Fruit fly (Drosophila melanogaster) whole organism, embryonic: ENCODE measurements around the gene EMC10.
A peak's percentile ranks its signal among the peaks of the same experiment; 100 is the strongest.

Experiments
- Awh ChIP-seq: fragments of 200-800 bp; sonication (Bioruptor generic); IDR thresholded peaks from 2 replicates; pipeline ENCODE4, ENCODE4 v1.3.6; 2022; ENCODE audit warnings: missing biosample characterization, missing genetic modification characterization
- BEAF-32 ChIP-seq: fragments of 200-800 bp; sonication (Bioruptor generic); optimal IDR thresholded peaks from 3 replicates; lab custom pipeline; 2017; ENCODE audit warnings: missing biosample characterization, missing genetic modification characterization, mild to moderate bottlenecking, moderate library complexity, missing genetic modification reagents
- Bgb ChIP-seq: fragments of 200-800 bp; sonication (Bioruptor generic); IDR thresholded peaks from 2 replicates; pipeline ENCODE4 v1.3.6; 2022; ENCODE audit warnings: missing biosample characterization, missing genetic modification characterization; ENCODE audit not compliant: partially characterized antibody
- Blimp-1 ChIP-seq: fragments of 200-800 bp; sonication (Bioruptor generic); optimal IDR thresholded peaks from 3 replicates; lab custom pipeline; 2018; ENCODE audit warnings: missing biosample characterization, missing genetic modification characterization, mild to moderate bottlenecking, moderate library complexity, missing genetic modification reagents
- Bteb2 ChIP-seq: fragments of 200-800 bp; sonication (Bioruptor generic); optimal IDR thresholded peaks from 2 replicates; lab custom pipeline; 2016; ENCODE audit warnings: missing biosample characterization, missing genetic modification characterization
- CG11696 ChIP-seq: fragments of 200-800 bp; sonication (Bioruptor generic); IDR thresholded peaks from 2 replicates; pipeline ENCODE4 v1.3.6; 2022; ENCODE audit warnings: missing biosample characterization, missing genetic modification characterization
- CG12236 ChIP-seq: fragments of 200-800 bp; sonication (Bioruptor generic); optimal IDR thresholded peaks from 2 replicates; lab custom pipeline; 2016; ENCODE audit warnings: missing biosample characterization, missing genetic modification characterization
- CG12659 ChIP-seq: fragments of 200-800 bp; sonication (Bioruptor generic); optimal IDR thresholded peaks from 3 replicates; lab custom pipeline; 2017; ENCODE audit warnings: mild to moderate bottlenecking, missing biosample characterization, missing genetic modification reagents, missing genetic modification characterization
- CG13123 ChIP-seq: fragments of 200-800 bp; sonication (Bioruptor generic); optimal IDR thresholded peaks from 2 replicates; lab custom pipeline; 2016; ENCODE audit warnings: missing biosample characterization, missing genetic modification characterization
- CG13287 ChIP-seq: fragments of 200-800 bp; sonication (Bioruptor generic); IDR thresholded peaks from 2 replicates; pipeline ENCODE4 v1.3.6; 2022; ENCODE audit warnings: missing biosample characterization, missing genetic modification characterization; ENCODE audit not compliant: partially characterized antibody
- CG14860 ChIP-seq: fragments of 200-800 bp; sonication (Bioruptor generic); IDR thresholded peaks from 3 replicates; pipeline ENCODE4 v1.3.6; 2022; ENCODE audit warnings: missing biosample characterization, missing genetic modification characterization; ENCODE audit not compliant: partially characterized antibody
- CG16813 ChIP-seq: fragments of 200-800 bp; sonication (Bioruptor generic); IDR thresholded peaks from 3 replicates; pipeline ENCODE4 v1.3.6; 2022; ENCODE audit warnings: missing biosample characterization, missing genetic modification characterization; ENCODE audit not compliant: partially characterized antibody
- CG17186 ChIP-seq: fragments of 200-800 bp; sonication (Bioruptor generic); optimal IDR thresholded peaks from 3 replicates; lab custom pipeline; 2017; ENCODE audit warnings: missing biosample characterization, missing genetic modification reagents, missing genetic modification characterization
- CG17361 ChIP-seq: fragments of 200-800 bp; sonication (Bioruptor generic); IDR thresholded peaks from 3 replicates; pipeline ENCODE4 v1.3.6; 2022; ENCODE audit warnings: missing biosample characterization, missing genetic modification characterization
- CG2116 ChIP-seq: fragments of 200-800 bp; sonication (Bioruptor generic); optimal IDR thresholded peaks from 3 replicates; lab custom pipeline; 2018; ENCODE audit warnings: missing biosample characterization, mild to moderate bottlenecking, missing genetic modification characterization
- CG30020 ChIP-seq: fragments of 200-800 bp; optimal IDR thresholded peaks from 2 replicates; lab custom pipeline; 2019; ENCODE audit warnings: missing biosample characterization, mild to moderate bottlenecking, missing genetic modification characterization, moderate library complexity
- CG30403 ChIP-seq: fragments of 200-800 bp; sonication (Bioruptor generic); optimal IDR thresholded peaks from 3 replicates; lab custom pipeline; 2016; ENCODE audit warnings: missing biosample characterization, missing genetic modification characterization
- CG42726 ChIP-seq: fragments of 200-800 bp; sonication (Bioruptor generic); IDR thresholded peaks from 2 replicates; pipeline ENCODE4 v1.3.6; 2022; ENCODE audit warnings: missing biosample characterization, missing genetic modification characterization; ENCODE audit not compliant: partially characterized antibody
- CG4617 ChIP-seq: fragments of 200-800 bp; sonication (Bioruptor generic); optimal IDR thresholded peaks from 3 replicates; lab custom pipeline; 2016; ENCODE audit warnings: missing biosample characterization, missing genetic modification characterization, borderline replicate concordance
- CG6175 ChIP-seq: fragments of 200-800 bp; sonication (Bioruptor generic); IDR thresholded peaks from 3 replicates; pipeline ENCODE4 v1.3.6; 2022; ENCODE audit warnings: missing biosample characterization, missing genetic modification characterization
- CG7839 ChIP-seq: fragments of 200-800 bp; sonication (Bioruptor generic); optimal IDR thresholded peaks from 3 replicates; lab custom pipeline; 2018; ENCODE audit warnings: missing biosample characterization, mild to moderate bottlenecking, missing genetic modification characterization, moderate library complexity
- Dll ChIP-seq: fragments of 200-800 bp; sonication (Bioruptor generic); IDR thresholded peaks from 4 replicates; pipeline ENCODE4 v1.3.6; 2022; ENCODE audit warnings: missing biosample characterization, missing genetic modification characterization; ENCODE audit not compliant: partially characterized antibody
- Doc3 ChIP-seq: fragments of 200-800 bp; sonication (Bioruptor generic); IDR thresholded peaks from 3 replicates; pipeline ENCODE4 v1.3.6; 2022; ENCODE audit warnings: missing biosample characterization, missing genetic modification characterization; ENCODE audit not compliant: partially characterized antibody
- E2f2 ChIP-seq: fragments of 200-800 bp; sonication (Bioruptor generic); IDR thresholded peaks from 2 replicates; pipeline ENCODE4 v1.3.6; 2022; ENCODE audit warnings: missing biosample characterization, missing genetic modification characterization
- Hey ChIP-seq: fragments of 200-800 bp; sonication (Bioruptor generic); optimal IDR thresholded peaks from 3 replicates; lab custom pipeline; 2018; ENCODE audit warnings: missing biosample characterization, mild to moderate bottlenecking, missing genetic modification characterization
- Myb ChIP-seq: fragments of 200-800 bp; sonication (Bioruptor generic); optimal IDR thresholded peaks from 2 replicates; lab custom pipeline; 2016; ENCODE audit warnings: missing biosample characterization, missing genetic modification characterization
- Oaz ChIP-seq: fragments of 200-800 bp; sonication (Bioruptor generic); IDR thresholded peaks from 2 replicates; pipeline ENCODE4 v1.3.6; 2022; ENCODE audit warnings: missing biosample characterization, missing genetic modification characterization
- Scr ChIP-seq: fragments of 200-800 bp; sonication (Bioruptor generic); IDR thresholded peaks from 2 replicates; pipeline ENCODE4 v1.3.6; 2022; ENCODE audit warnings: missing biosample characterization, missing genetic modification characterization; ENCODE audit not compliant: partially characterized antibody
- Sin3A ChIP-seq: fragments of >200 bp; optimal IDR thresholded peaks from 2 replicates; lab custom pipeline; 2018
- Sry-δ ChIP-seq: fragments of 200-800 bp; sonication (Bioruptor generic); optimal IDR thresholded peaks from 2 replicates; lab custom pipeline; 2016; ENCODE audit warnings: missing biosample characterization, missing genetic modification characterization
- YL-1 ChIP-seq: fragments of 200-800 bp; sonication (Bioruptor generic); optimal IDR thresholded peaks from 3 replicates; lab custom pipeline; 2017; ENCODE audit warnings: missing biosample characterization, mild to moderate bottlenecking, missing genetic modification characterization
- ase ChIP-seq: fragments of 200-800 bp; sonication (Bioruptor generic); IDR thresholded peaks from 3 replicates; pipeline ENCODE4 v1.3.6; 2022; ENCODE audit warnings: missing biosample characterization, missing genetic modification characterization
- ato ChIP-seq: fragments of 200-800 bp; sonication (Bioruptor generic); IDR thresholded peaks from 2 replicates; pipeline ENCODE4 v1.3.6; 2022; ENCODE audit warnings: missing biosample characterization, missing genetic modification characterization; ENCODE audit not compliant: partially characterized antibody
- az2 ChIP-seq: fragments of 200-800 bp; sonication (Bioruptor generic); optimal IDR thresholded peaks from 3 replicates; lab custom pipeline; 2016; ENCODE audit warnings: missing biosample characterization, missing genetic modification characterization
- chinmo ChIP-seq: fragments of 200-800 bp; sonication (Bioruptor generic); IDR thresholded peaks from 4 replicates; pipeline ENCODE4 v1.3.6; 2022; ENCODE audit warnings: missing biosample characterization, missing genetic modification characterization; ENCODE audit not compliant: partially characterized antibody
- ems ChIP-seq: fragments of 200-800 bp; sonication (Bioruptor generic); optimal IDR thresholded peaks from 3 replicates; lab custom pipeline; 2016; ENCODE audit warnings: missing biosample characterization, missing genetic modification characterization
- eyg ChIP-seq: fragments of 200-800 bp; sonication (Bioruptor generic); optimal IDR thresholded peaks from 3 replicates; lab custom pipeline; 2016; ENCODE audit warnings: missing biosample characterization, missing genetic modification characterization
- gce ChIP-seq: fragments of 200-800 bp; sonication (Bioruptor generic); IDR thresholded peaks from 3 replicates; pipeline ENCODE4 v1.3.6; 2022; ENCODE audit warnings: missing biosample characterization, missing genetic modification characterization
- kni ChIP-seq: fragments of 200-800 bp; sonication (Bioruptor generic); optimal IDR thresholded peaks from 3 replicates; lab custom pipeline; 2017; ENCODE audit warnings: mild to moderate bottlenecking, missing biosample characterization, missing genetic modification reagents, missing genetic modification characterization
- knrl ChIP-seq: fragments of 200-800 bp; sonication (Bioruptor generic); IDR thresholded peaks from 3 replicates; pipeline ENCODE4 v1.3.6; 2022; ENCODE audit warnings: missing biosample characterization, missing genetic modification characterization; ENCODE audit not compliant: partially characterized antibody
- mld ChIP-seq: fragments of 200-800 bp; sonication (Bioruptor generic); IDR thresholded peaks from 3 replicates; pipeline ENCODE4 v1.3.6; 2022; ENCODE audit warnings: missing biosample characterization, missing genetic modification characterization; ENCODE audit not compliant: partially characterized antibody
- nau ChIP-seq: fragments of 200-800 bp; sonication (Bioruptor generic); optimal IDR thresholded peaks from 3 replicates; lab custom pipeline; 2017; ENCODE audit warnings: missing biosample characterization, mild to moderate bottlenecking, missing genetic modification characterization, missing genetic modification reagents
- odd ChIP-seq: fragments of 200-800 bp; sonication (Bioruptor generic); optimal IDR thresholded peaks from 2 replicates; lab custom pipeline; 2017; ENCODE audit warnings: missing biosample characterization, mild to moderate bottlenecking, missing genetic modification characterization
- pfk ChIP-seq: fragments of 200-800 bp; sonication (Bioruptor generic); optimal IDR thresholded peaks from 2 replicates; lab custom pipeline; 2018; ENCODE audit warnings: missing biosample characterization, mild to moderate bottlenecking, missing genetic modification characterization, moderate library complexity
- pnt ChIP-seq: fragments of 200-800 bp; sonication (Bioruptor generic); optimal IDR thresholded peaks from 3 replicates; lab custom pipeline; 2016; ENCODE audit warnings: missing biosample characterization, missing genetic modification characterization
- pum ChIP-seq: fragments of 200-800 bp; sonication (Bioruptor generic); optimal IDR thresholded peaks from 2 replicates; lab custom pipeline; 2016; ENCODE audit warnings: missing biosample characterization, missing genetic modification characterization
- pzg ChIP-seq: fragments of 200-800 bp; sonication (Bioruptor generic); optimal IDR thresholded peaks from 3 replicates; lab custom pipeline; 2018; ENCODE audit warnings: missing biosample characterization, mild to moderate bottlenecking, missing genetic modification characterization, moderate library complexity
- shn ChIP-seq: fragments of 200-800 bp; sonication (Bioruptor generic); optimal IDR thresholded peaks from 3 replicates; lab custom pipeline; 2016; ENCODE audit warnings: missing biosample characterization, missing genetic modification characterization

The EMC10 gene

DNA sequence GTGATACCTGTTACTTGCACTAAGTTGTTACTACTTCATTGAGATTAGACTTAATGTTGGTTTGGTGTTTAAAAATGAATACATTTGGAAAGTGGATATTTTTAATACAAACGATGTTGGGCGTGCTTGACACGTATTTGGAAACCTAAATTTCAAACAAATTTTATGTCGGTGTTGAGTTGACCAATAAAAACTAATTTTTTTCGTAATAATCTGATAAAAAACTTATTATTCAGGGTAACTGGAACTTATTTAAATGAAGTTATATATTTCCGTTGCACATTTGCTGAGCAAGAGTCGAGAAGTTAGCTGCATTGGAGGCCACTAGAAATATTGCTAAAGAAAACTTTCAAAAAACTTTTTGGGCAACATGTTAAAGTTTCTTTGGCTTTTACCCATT is 31.9 kb upstream of the EMC10 start, which contains the start of gene CG33290:
Gene CG33290 (plus strand): TSS at position 301 of the 400 bp plus-strand sequence.
- TF ChIP-seq CG11696 (GFP tag; lab: Robert Waterston, UW): no peak
- TF ChIP-seq ems (GFP tag; lab: Kevin White, UChicago): no peak
- TF ChIP-seq chinmo: no peak
- TF ChIP-seq shn: no peak
- no peak for TF ChIP-seq E2f2
- TF ChIP-seq CG2116 (GFP tag; lab: Kevin White, UChicago): no peak
- TF ChIP-seq pum (GFP tag; lab: Kevin White, UChicago): no peak
- no peak for TF ChIP-seq Hey (tag; lab: Kevin White, UChicago)
- TF ChIP-seq Scr: no peak
- no peak for TF ChIP-seq CG13123 (GFP tag; lab: Kevin White, UChicago)

DNA sequence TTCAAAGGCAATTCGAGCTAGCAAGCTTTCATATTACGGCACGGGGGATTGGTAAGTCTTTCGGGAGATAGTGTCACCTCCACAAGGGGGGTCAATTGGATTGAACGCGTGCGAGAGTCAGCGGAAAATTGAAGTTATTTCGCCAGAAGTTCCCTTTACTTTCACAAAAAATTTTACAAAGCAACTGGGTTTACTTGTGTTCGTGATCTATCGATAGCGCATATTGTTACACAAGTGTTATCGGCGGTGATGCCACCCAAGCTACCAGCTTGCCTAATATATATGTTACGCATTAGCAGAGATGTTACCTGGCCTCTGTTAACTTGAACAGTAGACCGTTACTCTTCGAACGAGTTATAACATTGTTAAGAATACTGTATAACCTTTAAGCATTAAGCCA is 19.2 kb upstream of the EMC10 start, which contains the start of gene Wnk:
Gene Wnk (minus strand): TSS at position 177 of the 400 bp plus-strand sequence.
- TF ChIP-seq CG7839 (tag; lab: Kevin White, UChicago) (no peak), az2 (no peak), BEAF-32 (GFP tag; lab: Kevin White, UChicago) (peak; percentile 80), CG12659 (GFP tag; lab: Kevin White, UChicago) (no peak), Sin3A (lab: Kevin White, UChicago) (peak; percentile 36), CG14860 (peak; percentile 72), CG12236 (GFP tag; lab: Kevin White, UChicago) (no peak), gce (GFP tag; lab: Robert Waterston, UW) (no peak), eyg (GFP tag; lab: Kevin White, UChicago) (no peak), pnt (no peak), Bgb (GFP tag; lab: Robert Waterston, UW) (peak; percentile 86), ase (no peak), odd (GFP tag; lab: Kevin White, UChicago) (no peak), Awh (GFP tag; lab: Robert Waterston, UW) (no peak), CG4617 (GFP tag; lab: Kevin White, UChicago) (peak; percentile 62), knrl (GFP tag; lab: Robert Waterston, UW) (peak; percentile 71), Sry-δ (peak; percentile 67), Myb (peak; percentile 93), CG17361 (GFP tag; lab: Robert Waterston, UW) (no peak), YL-1 (peak; percentile 81), CG17186 (GFP tag; lab: Kevin White, UChicago) (peak; percentile 35), CG6175 (GFP tag; lab: Robert Waterston, UW) (no peak), nau (GFP tag; lab: Kevin White, UChicago) (no peak), CG30403 (GFP tag; lab: Kevin White, UChicago) (no peak), CG16813 (GFP tag; lab: Robert Waterston, UW) (peak; percentile 71), CG13287 (GFP tag; lab: Robert Waterston, UW) (peak; percentile 85), Oaz (no peak), kni (GFP tag; lab: Kevin White, UChicago) (no peak), Scr (peak; percentile 73), mld (GFP tag; lab: Robert Waterston, UW) (0 out of 3 replicates have a peak, but pooled peaks have one; percentile 62), Dll (GFP tag; lab: Robert Waterston, UW) (peak; percentile 80), CG2116 (GFP tag; lab: Kevin White, UChicago) (peak; percentile 60), Blimp-1 (no peak), pfk (no peak), ato (GFP tag; lab: Robert Waterston, UW) (peak; percentile 72), CG42726 (GFP tag; lab: Robert Waterston, UW) (peak; percentile 34; the same call in 1 of the 2 replicates), pzg (peak; percentile 83), Bteb2 (GFP tag; lab: Kevin White, UChicago) (no peak), Doc3 (peak; percentile 62; the same call in 2 of the 3 replicates), CG30020 (tag; lab: Kevin White, UChicago) (peak; percentile 36)
